Worm (Caenorhabditis elegans) whole organism, late embryonic: ENCODE results near the gene K11E4.1.

Experiments
- C08G9.2 ChIP-seq: sonication (generic microtip); optimal IDR thresholded peaks from 2 replicates; lab custom pipeline; 2016; ENCODE audit warnings: mild to moderate bottlenecking, missing genetic modification characterization, moderate library complexity, missing compliant biosample characterization
- C38D4.7 ChIP-seq: fragments of 200-800 bp; sonication (Bioruptor generic); optimal IDR thresholded peaks from 2 replicates; lab custom pipeline; 2018; ENCODE audit warnings: mild to moderate bottlenecking, missing genetic modification characterization, moderate library complexity, missing compliant biosample characterization
- K02D7.2 ChIP-seq: sonication (generic microtip); optimal IDR thresholded peaks from 2 replicates; lab custom pipeline; 2017; ENCODE audit warnings: mild to moderate bottlenecking, missing genetic modification characterization, missing compliant biosample characterization
- Y22D7AL.16 ChIP-seq: sonication (generic microtip); optimal IDR thresholded peaks from 2 replicates; lab custom pipeline; 2016; ENCODE audit warnings: missing genetic modification characterization, missing compliant biosample characterization
- ceh-14 ChIP-seq: sonication (generic microtip); optimal IDR thresholded peaks from 2 replicates; lab custom pipeline; 2016; ENCODE audit warnings: missing genotype, missing genetic modification characterization, missing compliant biosample characterization
- ceh-19 ChIP-seq: fragments of 200-800 bp; sonication (Bioruptor generic); optimal IDR thresholded peaks from 2 replicates; lab custom pipeline; 2018; ENCODE audit warnings: mild to moderate bottlenecking, missing genetic modification characterization, missing compliant biosample characterization
- ceh-2 ChIP-seq: sonication (generic microtip); optimal IDR thresholded peaks from 2 replicates; lab custom pipeline; 2016; ENCODE audit warnings: missing genotype, missing genetic modification characterization, missing compliant biosample characterization
- ceh-22 ChIP-seq: sonication (generic microtip); optimal IDR thresholded peaks from 2 replicates; lab custom pipeline; 2017; ENCODE audit warnings: missing biosample characterization, missing genetic modification characterization
- ceh-24 ChIP-seq: sonication (generic microtip); optimal IDR thresholded peaks from 2 replicates; lab custom pipeline; 2016; ENCODE audit warnings: mild to moderate bottlenecking, missing genetic modification characterization, missing compliant biosample characterization
- ceh-9 ChIP-seq: sonication (generic microtip); optimal IDR thresholded peaks from 2 replicates; lab custom pipeline; 2016; ENCODE audit warnings: mild to moderate bottlenecking, missing genetic modification characterization, inconsistent platforms, missing compliant biosample characterization
- che-1 ChIP-seq: sonication (generic microtip); optimal IDR thresholded peaks from 2 replicates; lab custom pipeline; 2016; ENCODE audit warnings: mild to moderate bottlenecking, missing genetic modification characterization, missing compliant biosample characterization
- dmd-4 ChIP-seq: sonication (generic microtip); optimal IDR thresholded peaks from 2 replicates; lab custom pipeline; 2016; ENCODE audit warnings: borderline replicate concordance, missing genetic modification characterization, missing compliant biosample characterization
- elt-2 ChIP-seq: sonication (generic microtip); optimal IDR thresholded peaks from 2 replicates; lab custom pipeline; 2016; ENCODE audit warnings: missing genetic modification reagents, missing genetic modification characterization, missing compliant biosample characterization
- elt-4 ChIP-seq: sonication (generic microtip); optimal IDR thresholded peaks from 2 replicates; lab custom pipeline; 2016; ENCODE audit warnings: missing genetic modification characterization, missing compliant biosample characterization
- ets-4 ChIP-seq: sonication (generic microtip); optimal IDR thresholded peaks from 2 replicates; lab custom pipeline; 2016; ENCODE audit warnings: missing genetic modification characterization, missing compliant biosample characterization
- fax-1 ChIP-seq: sonication (generic microtip); optimal IDR thresholded peaks from 2 replicates; lab custom pipeline; 2016; ENCODE audit warnings: missing genotype, missing genetic modification characterization, missing compliant biosample characterization
- hlh-13 ChIP-seq: fragments of 200-800 bp; sonication (Bioruptor generic); optimal IDR thresholded peaks from 2 replicates; lab custom pipeline; 2018; ENCODE audit warnings: mild to moderate bottlenecking, missing genetic modification characterization, missing compliant biosample characterization
- lim-6 ChIP-seq: sonication (generic microtip); optimal IDR thresholded peaks from 2 replicates; lab custom pipeline; 2016; ENCODE audit warnings: missing genetic modification characterization, missing compliant biosample characterization
- lin-11 ChIP-seq: fragments of 200-800 bp; sonication (Bioruptor generic); optimal IDR thresholded peaks from 2 replicates; lab custom pipeline; 2018; ENCODE audit warnings: mild to moderate bottlenecking, missing genetic modification characterization, missing compliant biosample characterization
- madf-2 ChIP-seq: sonication (generic microtip); optimal IDR thresholded peaks from 2 replicates; lab custom pipeline; 2017; ENCODE audit warnings: missing genetic modification characterization, missing compliant biosample characterization
- nfya-1 ChIP-seq: sonication (generic microtip); optimal IDR thresholded peaks from 2 replicates; lab custom pipeline; 2017; ENCODE audit warnings: missing genetic modification characterization, mild to moderate bottlenecking, missing compliant biosample characterization, antibody characterized with exemption, moderate library complexity
- npax-4 ChIP-seq: sonication (generic microtip); optimal IDR thresholded peaks from 2 replicates; lab custom pipeline; 2016; ENCODE audit warnings: missing genetic modification characterization, missing compliant biosample characterization
- pha-2 ChIP-seq: sonication (generic microtip); optimal IDR thresholded peaks from 2 replicates; lab custom pipeline; 2017; ENCODE audit warnings: mild to moderate bottlenecking, missing genetic modification characterization, missing compliant biosample characterization
- pros-1 ChIP-seq: fragments of 150-350 bp; optimal IDR thresholded peaks from 2 replicates; lab custom pipeline; 2014; ENCODE audit warnings: missing biosample characterization, missing genetic modification reagents, missing genetic modification characterization
- sdc-2 ChIP-seq: sonication (generic microtip); optimal IDR thresholded peaks from 2 replicates; lab custom pipeline; 2016; ENCODE audit warnings: missing genotype, missing genetic modification characterization, missing compliant biosample characterization
- sox-2 ChIP-seq: fragments of 200-800 bp; sonication (Bioruptor generic); IDR thresholded peaks from 2 replicates; pipeline ENCODE4 v1.3.6; 2022; ENCODE audit warnings: missing genetic modification reagents, missing genetic modification characterization, missing compliant biosample characterization
- sox-4 ChIP-seq: sonication (generic microtip); optimal IDR thresholded peaks from 2 replicates; lab custom pipeline; 2017; ENCODE audit warnings: mild to moderate bottlenecking, missing genetic modification characterization, inconsistent platforms, missing compliant biosample characterization
- syd-9 ChIP-seq: sonication (generic microtip); optimal IDR thresholded peaks from 2 replicates; lab custom pipeline; 2016; ENCODE audit warnings: mild to moderate bottlenecking, missing genetic modification characterization, moderate library complexity, missing compliant biosample characterization
- tbx-7 ChIP-seq: sonication (generic microtip); optimal IDR thresholded peaks from 2 replicates; lab custom pipeline; 2016; ENCODE audit warnings: missing genotype, missing genetic modification characterization, missing compliant biosample characterization
- unc-3 ChIP-seq, 2 experiments: fragments of 200-800 bp in 1 of 2; sonication (Bioruptor generic) in 1 of 2; sonication (generic microtip) in 1 of 2; conservative IDR thresholded peaks in 1 of 2; optimal IDR thresholded peaks in 1 of 2; 2 replicates each; pipeline versions ENCODE4 v1.3.6 to Lab custom; 2016 to 2022; ENCODE audit warnings: missing compliant biosample characterization in 2 of 2, missing genetic modification characterization in 2 of 2, missing genetic modification reagents in 1 of 2
- unc-42 ChIP-seq: sonication (generic microtip); optimal IDR thresholded peaks from 2 replicates; lab custom pipeline; 2016; ENCODE audit warnings: missing genotype, missing genetic modification characterization, missing compliant biosample characterization
- unc-86 ChIP-seq: sonication (generic microtip); optimal IDR thresholded peaks from 2 replicates; lab custom pipeline; 2016; ENCODE audit warnings: missing genetic modification characterization, missing compliant biosample characterization
- zip-5 ChIP-seq: sonication (generic microtip); optimal IDR thresholded peaks from 2 replicates; lab custom pipeline; 2016; ENCODE audit warnings: missing genetic modification characterization, missing compliant biosample characterization

Gene K11E4.1

ce11 chrX:13702923-13703322 is 11.0 kb upstream of the K11E4.1 start:
- TF ChIP-seq unc-42 (tag; lab: Kevin White, UChicago) (peak; percentile 50), che-1 (no peak)

ce11 chrX:13706607-13707006 is 7.3 kb upstream of the K11E4.1 start, which contains the start of gene K02D3.1:
Gene K02D3.1 (plus strand): TSS chrX:13706907.
- no peak for TF ChIP-seq npax-4
- TF ChIP-seq lim-6 (tag; lab: Kevin White, UChicago) = no peak
- TF ChIP-seq dmd-4 (tag; lab: Kevin White, UChicago) = no peak
- TF ChIP-seq elt-4 (tag; lab: Kevin White, UChicago) = no peak
- no peak for TF ChIP-seq C38D4.7 (GFP tag; lab: Kevin White, UChicago)

- TF ChIP-seq ets-4 (tag; lab: Kevin White, UChicago) (no peak), ceh-14 (tag; lab: Kevin White, UChicago) (no peak), ceh-22 (tag; lab: Kevin White, UChicago) (no peak), sox-4 (tag; lab: Kevin White, UChicago) (no peak), unc-3 (GFP tag; conservative IDR thresholded peaks at IDR 0.05; lab: Robert Waterston, UW) (no peak), unc-3 (tag; optimal IDR thresholded peaks at IDR 0.05; lab: Kevin White, UChicago) (no peak), ceh-24 (no peak), syd-9 (tag; lab: Kevin White, UChicago) (no peak), pros-1 (no peak), K02D7.2 (tag; lab: Kevin White, UChicago) (no peak), unc-86 (tag; lab: Kevin White, UChicago) (no peak), nfya-1 (tag; lab: Kevin White, UChicago) (no peak), ceh-2 (tag; lab: Kevin White, UChicago) (no peak), madf-2 (no peak)
Measured at ce11 chrX:13709060-13709459, 4.9 kb upstream of the K11E4.1 start.

DNA sequence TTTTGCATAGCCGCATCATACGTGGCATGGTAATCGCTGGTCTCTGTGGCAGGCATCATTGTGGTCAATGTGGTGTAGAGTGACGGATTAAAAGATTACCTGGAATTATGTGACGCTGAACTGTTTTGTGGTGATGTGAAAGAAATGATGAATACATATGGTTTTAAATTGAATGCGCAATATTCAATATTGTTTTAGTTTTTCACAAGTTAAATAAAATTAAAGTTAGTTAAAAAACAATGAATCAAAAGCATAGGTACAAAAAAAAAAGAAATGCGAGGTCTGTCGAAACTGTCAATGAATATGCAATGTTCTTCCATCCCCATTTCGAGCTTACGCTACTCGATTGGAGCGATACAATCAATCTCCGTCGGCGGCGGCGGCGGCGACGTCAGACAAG is 2.0 kb upstream of the K11E4.1 start, which contains the start of gene K02D3.2:
K02D3.2 (minus strand) TSS at position 101 of the 400 bp plus-strand sequence.
- TF ChIP-seq lin-11 (tag; lab: Kevin White, UChicago) (no peak), che-1 (no peak), hlh-13 (GFP tag; lab: Kevin White, UChicago) (no peak), tbx-7 (tag; lab: Kevin White, UChicago) (no peak), elt-2 (tag; lab: Kevin White, UChicago) (no peak), fax-1 (tag; lab: Kevin White, UChicago) (no peak), ceh-19 (GFP tag; lab: Kevin White, UChicago) (no peak), Y22D7AL.16 (tag; lab: Kevin White, UChicago) (no peak), syd-9 (tag; lab: Kevin White, UChicago) (no peak), unc-86 (tag; lab: Kevin White, UChicago) (no peak)

DNA sequence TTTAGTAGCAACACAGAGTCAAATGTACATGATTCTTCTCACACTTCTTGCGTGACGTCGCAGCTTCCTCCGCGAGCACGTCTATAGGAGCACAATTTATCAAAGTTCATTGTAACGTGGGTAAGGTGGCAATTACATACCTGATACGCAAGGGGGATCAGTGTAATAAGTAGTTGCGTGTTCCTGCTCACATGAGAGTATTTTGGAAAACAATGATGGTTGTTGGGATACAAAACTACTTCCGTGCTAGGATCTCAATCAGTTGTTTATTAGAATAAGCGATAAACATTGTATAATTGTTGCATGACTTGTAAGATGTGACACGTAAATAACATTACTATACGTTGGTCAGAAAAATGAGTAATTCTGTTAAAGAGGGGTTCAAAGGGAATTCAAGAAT is 965 bp upstream of the K11E4.1 start:
- TF ChIP-seq C08G9.2 (tag; lab: Kevin White, UChicago) (no peak), ceh-24 (no peak), elt-4 (tag; lab: Kevin White, UChicago) (no peak), pha-2 (no peak), C38D4.7 (GFP tag; lab: Kevin White, UChicago) (no peak), zip-5 (tag; lab: Kevin White, UChicago) (no peak), ceh-9 (tag; lab: Kevin White, UChicago) (no peak), sox-2 (no peak), sdc-2 (tag; lab: Kevin White, UChicago) (no peak), ets-4 (tag; lab: Kevin White, UChicago) (no peak)
- TF ChIP-seq, all 69 proteins: peak for 0
